Worm (Caenorhabditis elegans) whole organism, mixed stage, embryonic: Measurements from ENCODE around the gene F11C1.4.

Experiments
- M03D4.4 ChIP-seq: sonication (generic microtip); optimal IDR thresholded peaks from 2 replicates; lab custom pipeline; 2017; ENCODE audit warnings: mild to moderate bottlenecking, missing genetic modification characterization, missing compliant biosample characterization
- bed-3 ChIP-seq: fragments of 200-800 bp; sonication (Bioruptor generic); optimal IDR thresholded peaks from 3 replicates; lab custom pipeline; 2018; ENCODE audit warnings: mild to moderate bottlenecking, missing genetic modification characterization, moderate library complexity, missing compliant biosample characterization
- blmp-1 ChIP-seq: fragments of 150-350 bp; optimal IDR thresholded peaks from 2 replicates; lab custom pipeline; 2014; ENCODE audit warnings: missing biosample characterization, missing genetic modification characterization
- ceh-39 ChIP-seq: fragments of 150-350 bp; optimal IDR thresholded peaks from 2 replicates; lab custom pipeline; 2014; ENCODE audit warnings: missing biosample characterization, missing genetic modification characterization
- ceh-43 ChIP-seq: fragments of 200-800 bp; sonication (Bioruptor generic); optimal IDR thresholded peaks from 2 replicates; lab custom pipeline; 2018; ENCODE audit warnings: mild to moderate bottlenecking, missing genetic modification characterization, moderate library complexity, missing compliant biosample characterization
- ceh-83 ChIP-seq: fragments of 200-800 bp; sonication (Bioruptor generic); optimal IDR thresholded peaks from 2 replicates; lab custom pipeline; 2018; ENCODE audit warnings: mild to moderate bottlenecking, missing genetic modification characterization, missing compliant biosample characterization
- cnd-1 ChIP-seq: fragments of 200-800 bp; sonication (Bioruptor generic); optimal IDR thresholded peaks from 2 replicates; lab custom pipeline; 2018; ENCODE audit warnings: mild to moderate bottlenecking, missing genetic modification characterization, missing compliant biosample characterization
- drap-1 ChIP-seq: fragments of 200-800 bp; sonication (Bioruptor generic); optimal IDR thresholded peaks from 3 replicates; lab custom pipeline; 2018; ENCODE audit warnings: mild to moderate bottlenecking, missing genetic modification characterization, missing compliant biosample characterization
- elt-1 ChIP-seq: sonication (generic microtip); optimal IDR thresholded peaks from 2 replicates; lab custom pipeline; 2017; ENCODE audit warnings: missing genetic modification characterization, mild to moderate bottlenecking, missing compliant biosample characterization, antibody characterized with exemption, moderate library complexity, borderline replicate concordance; ENCODE audit not compliant: insufficient read depth
- elt-3 ChIP-seq: fragments of 150-350 bp; optimal IDR thresholded peaks from 2 replicates; lab custom pipeline; 2014; ENCODE audit warnings: missing biosample characterization, missing genetic modification characterization
- flh-1 ChIP-seq: fragments of 200-800 bp; sonication (Bioruptor generic); optimal IDR thresholded peaks from 2 replicates; lab custom pipeline; 2018; ENCODE audit warnings: mild to moderate bottlenecking, missing genetic modification characterization, moderate library complexity, missing compliant biosample characterization
- ham-2 ChIP-seq: fragments of 200-800 bp; sonication (Bioruptor generic); optimal IDR thresholded peaks from 2 replicates; lab custom pipeline; 2018; ENCODE audit warnings: mild to moderate bottlenecking, missing genetic modification characterization, missing compliant biosample characterization
- hlh-1 ChIP-seq: fragments of 150-350 bp; optimal IDR thresholded peaks from 2 replicates; lab custom pipeline; 2014; ENCODE audit warnings: missing biosample characterization, missing genetic modification reagents, missing genetic modification characterization
- lin-13 ChIP-seq: fragments of 150-350 bp; optimal IDR thresholded peaks from 2 replicates; lab custom pipeline; 2014; ENCODE audit warnings: missing biosample characterization, missing genetic modification characterization
- lin-32 ChIP-seq: fragments of 200-800 bp; sonication (Bioruptor generic); optimal IDR thresholded peaks from 2 replicates; lab custom pipeline; 2018; ENCODE audit warnings: mild to moderate bottlenecking, missing genetic modification characterization, missing compliant biosample characterization
- lsy-2 ChIP-seq: fragments of 150-350 bp; optimal IDR thresholded peaks from 2 replicates; lab custom pipeline; 2014; ENCODE audit warnings: missing biosample characterization, missing genetic modification characterization
- mab-5 ChIP-seq: fragments of 150-350 bp; optimal IDR thresholded peaks from 2 replicates; lab custom pipeline; 2014; ENCODE audit warnings: missing biosample characterization, missing genetic modification characterization
- mep-1 ChIP-seq: fragments of 150-350 bp; optimal IDR thresholded peaks from 2 replicates; lab custom pipeline; 2017; ENCODE audit warnings: missing biosample characterization, missing genetic modification reagents, missing genetic modification characterization, inconsistent platforms
- mls-2 ChIP-seq: sonication (generic microtip); optimal IDR thresholded peaks from 2 replicates; lab custom pipeline; 2016; ENCODE audit warnings: mild to moderate bottlenecking, missing genetic modification characterization, moderate library complexity, missing compliant biosample characterization
- nhr-12 ChIP-seq: fragments of 150-350 bp; optimal IDR thresholded peaks from 2 replicates; lab custom pipeline; 2014; ENCODE audit warnings: missing biosample characterization, missing genetic modification characterization
- nhr-2 ChIP-seq: fragments of 150-350 bp; optimal IDR thresholded peaks from 2 replicates; lab custom pipeline; 2014; ENCODE audit warnings: missing biosample characterization, missing genetic modification characterization
- nhr-237 ChIP-seq: fragments of 150-350 bp; optimal IDR thresholded peaks from 2 replicates; lab custom pipeline; 2014; ENCODE audit warnings: missing biosample characterization, missing genetic modification characterization
- nhr-28 ChIP-seq: fragments of 150-350 bp; optimal IDR thresholded peaks from 2 replicates; lab custom pipeline; 2014; ENCODE audit warnings: missing biosample characterization, missing genetic modification characterization
- nhr-76 ChIP-seq: sonication (generic microtip); optimal IDR thresholded peaks from 2 replicates; lab custom pipeline; 2017; ENCODE audit warnings: missing biosample characterization, missing genetic modification characterization
- pha-4 ChIP-seq: fragments of 150-350 bp; optimal IDR thresholded peaks from 2 replicates; lab custom pipeline; 2018; ENCODE audit warnings: missing biosample characterization, missing genetic modification reagents, missing genetic modification characterization
- sem-2 ChIP-seq: fragments of 200-800 bp; sonication (Bioruptor generic); optimal IDR thresholded peaks from 2 replicates; lab custom pipeline; 2018; ENCODE audit warnings: mild to moderate bottlenecking, missing genetic modification characterization, missing compliant biosample characterization
- snpc-4 ChIP-seq: fragments of 150-350 bp; optimal IDR thresholded peaks from 2 replicates; lab custom pipeline; 2014; ENCODE audit warnings: missing biosample characterization, missing genetic modification characterization
- sptf-1 ChIP-seq: sonication (generic microtip); optimal IDR thresholded peaks from 2 replicates; lab custom pipeline; 2017; ENCODE audit warnings: mild to moderate bottlenecking, missing genetic modification characterization, moderate library complexity, missing compliant biosample characterization
- tbx-8 ChIP-seq: fragments of 200-800 bp; sonication (Bioruptor generic); optimal IDR thresholded peaks from 2 replicates; lab custom pipeline; 2018; ENCODE audit warnings: mild to moderate bottlenecking, missing genetic modification characterization, moderate library complexity, missing compliant biosample characterization
- unc-120 ChIP-seq: sonication (generic microtip); optimal IDR thresholded peaks from 2 replicates; lab custom pipeline; 2017; ENCODE audit warnings: missing genetic modification characterization, missing compliant biosample characterization; ENCODE audit not compliant: poor library complexity, severe bottlenecking
- unc-39 ChIP-seq: fragments of 150-350 bp; optimal IDR thresholded peaks from 2 replicates; lab custom pipeline; 2014; ENCODE audit warnings: missing biosample characterization, missing genetic modification characterization
- zip-8 ChIP-seq: fragments of 150-350 bp; optimal IDR thresholded peaks from 2 replicates; lab custom pipeline; 2014; ENCODE audit warnings: missing biosample characterization, missing genetic modification characterization
- ztf-11 ChIP-seq: fragments of 150-350 bp; optimal IDR thresholded peaks from 2 replicates; lab custom pipeline; 2014; ENCODE audit warnings: missing biosample characterization, missing genetic modification characterization

Gene F11C1.4

ce11 chrX:12946533-12946932, 30.3 kb upstream of the F11C1.4 start, which contains the start of gene C05E7.3:
C05E7.3 (minus strand) TSS chrX:12946633.
- no peak for TF ChIP-seq flh-1
- no peak for TF ChIP-seq mls-2
- no peak for TF ChIP-seq tbx-8 (GFP tag; lab: Kevin White, UChicago)
- TF ChIP-seq lin-32 (GFP tag; lab: Kevin White, UChicago), result no peak
- no peak for TF ChIP-seq pha-4 (tag; lab: Kevin White, UChicago)
- TF ChIP-seq bed-3, result no peak
- TF ChIP-seq ztf-11 (tag; lab: Kevin White, UChicago), result no peak
- TF ChIP-seq zip-8 (tag; lab: Kevin White, UChicago), result no peak
- TF ChIP-seq nhr-237, result no peak

DNA sequence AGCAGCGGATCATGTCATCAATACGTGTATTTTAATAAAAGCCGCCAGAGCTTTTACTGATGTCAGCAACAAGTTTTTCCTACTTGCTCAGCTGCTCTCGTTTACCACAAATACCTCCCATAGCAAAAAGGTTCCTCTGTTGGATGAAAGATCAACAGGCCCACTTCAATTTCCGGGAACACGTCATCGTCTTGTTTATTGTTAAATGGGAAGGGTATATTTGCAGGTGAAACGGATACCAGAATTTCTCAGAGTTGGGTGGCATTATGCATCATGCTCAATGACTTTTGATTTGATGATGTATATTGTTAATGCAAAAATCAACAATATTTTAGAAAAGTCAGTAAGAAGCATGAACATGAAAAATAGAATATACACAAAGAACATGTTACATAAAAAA, 25.7 kb upstream of the F11C1.4 start:
- no peak for TF ChIP-seq unc-120
- TF ChIP-seq nhr-12, result no peak
- no peak for TF ChIP-seq nhr-237
- TF ChIP-seq snpc-4 (tag; lab: Kevin White, UChicago), result no peak
- TF ChIP-seq ceh-83, result no peak
- TF ChIP-seq sptf-1 (tag; lab: Kevin White, UChicago), result no peak
- no peak for TF ChIP-seq bed-3
- TF ChIP-seq drap-1 (GFP tag; lab: Kevin White, UChicago), result no peak
- TF ChIP-seq M03D4.4 (tag; lab: Kevin White, UChicago), result no peak
- no peak for TF ChIP-seq lin-13
- TF ChIP-seq elt-1 (tag; lab: Kevin White, UChicago), result no peak
- TF ChIP-seq sem-2 (GFP tag; lab: Kevin White, UChicago), result no peak
- TF ChIP-seq hlh-1 (tag; lab: Kevin White, UChicago), result no peak
- TF ChIP-seq nhr-76 (tag; lab: Kevin White, UChicago), result no peak

DNA sequence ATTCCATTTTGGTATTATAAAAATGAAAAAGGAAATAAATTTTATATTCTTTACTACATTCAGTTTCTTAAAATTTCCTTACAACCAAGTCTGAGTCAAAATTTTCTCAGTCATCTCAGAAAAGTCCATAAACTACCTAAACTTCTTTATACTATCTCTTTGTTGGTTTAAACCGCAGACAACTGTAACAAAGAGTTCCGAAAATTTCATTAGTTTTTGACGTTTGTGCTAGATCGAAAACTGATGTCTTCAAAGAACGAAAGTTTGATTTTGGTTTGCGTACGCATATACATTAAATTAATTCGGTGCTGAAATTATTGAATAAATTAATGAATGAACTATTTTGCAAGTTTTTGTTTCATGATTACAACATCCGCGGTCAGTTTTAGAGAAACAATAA, 18.0 kb upstream of the F11C1.4 start:
- TF ChIP-seq ceh-39 (tag; lab: Kevin White, UChicago), result no peak
- TF ChIP-seq elt-1 (tag; lab: Kevin White, UChicago), result no peak
- TF ChIP-seq nhr-76 (tag; lab: Kevin White, UChicago), result no peak
- TF ChIP-seq nhr-12, result no peak
- TF ChIP-seq unc-39, result no peak
- TF ChIP-seq nhr-2 (tag; lab: Kevin White, UChicago), result no peak
- TF ChIP-seq mab-5 (tag; lab: Kevin White, UChicago), result no peak
- TF ChIP-seq elt-3, result no peak
- TF ChIP-seq unc-120, result no peak
- TF ChIP-seq lin-13, result no peak
- TF ChIP-seq cnd-1 (tag; lab: Kevin White, UChicago), result no peak
- TF ChIP-seq sem-2 (GFP tag; lab: Kevin White, UChicago), result no peak
- TF ChIP-seq blmp-1 (tag; lab: Kevin White, UChicago), result no peak
- TF ChIP-seq nhr-237, result no peak
- TF ChIP-seq ceh-43 (GFP tag; lab: Kevin White, UChicago), result no peak
- no peak for TF ChIP-seq flh-1

- TF ChIP-seq tbx-8 (GFP tag; lab: Kevin White, UChicago), result no peak
- no peak for TF ChIP-seq nhr-76 (tag; lab: Kevin White, UChicago)
- TF ChIP-seq flh-1, result no peak
- no peak for TF ChIP-seq ceh-83
- TF ChIP-seq M03D4.4 (tag; lab: Kevin White, UChicago), result no peak
- TF ChIP-seq hlh-1 (tag; lab: Kevin White, UChicago), result no peak
- TF ChIP-seq lsy-2 (tag; lab: Kevin White, UChicago), result no peak
- no peak for TF ChIP-seq nhr-28 (tag; lab: Kevin White, UChicago)
- no peak for TF ChIP-seq snpc-4 (tag; lab: Kevin White, UChicago)
- TF ChIP-seq blmp-1 (tag; lab: Kevin White, UChicago), result no peak
- TF ChIP-seq nhr-12, result no peak
- no peak for TF ChIP-seq lin-32 (GFP tag; lab: Kevin White, UChicago)
Observed at ce11 chrX:12965163-12965562, 11.7 kb upstream of the F11C1.4 start, which contains the start of gene frpr-2. frpr-2 (plus strand) TSS chrX:12965463.

DNA sequence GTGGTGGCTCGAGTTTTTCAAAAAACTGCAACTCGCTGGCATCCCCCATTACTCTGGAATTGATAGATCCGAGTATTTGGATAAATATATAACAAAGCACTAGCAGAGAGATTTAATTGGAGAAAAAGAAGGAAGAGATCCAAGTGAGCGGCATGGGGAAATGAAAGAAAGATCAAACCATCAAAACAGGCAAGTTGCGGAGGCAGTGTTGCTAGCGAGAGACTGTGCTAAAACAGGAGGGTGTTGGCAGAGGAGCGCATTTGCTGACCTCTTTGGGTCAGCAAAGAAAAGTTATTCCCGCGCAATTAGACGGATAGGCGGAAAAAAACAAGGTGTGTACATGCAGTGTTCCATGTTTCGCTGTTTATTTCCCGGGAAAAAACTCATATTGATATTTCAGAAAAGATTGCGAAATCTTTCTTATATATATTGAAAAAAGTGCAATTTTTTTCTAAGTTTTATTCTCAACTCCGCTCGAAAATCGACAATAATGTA, 1.2 kb upstream of the F11C1.4 start, which contains the start of gene ppk-3:
Gene ppk-3 (minus strand): TSS at position 51 of the 495 bp plus-strand sequence.
- peak; percentile 73 for TF ChIP-seq mep-1 (tag; lab: Kevin White, UChicago)
- TF ChIP-seq lin-13, result peak; percentile 44
- peak; percentile 5 for TF ChIP-seq M03D4.4 (tag; lab: Kevin White, UChicago)
- no peak for TF ChIP-seq zip-8 (tag; lab: Kevin White, UChicago)
- TF ChIP-seq hlh-1 (tag; lab: Kevin White, UChicago), result peak; percentile 5
- TF ChIP-seq lin-32 (GFP tag; lab: Kevin White, UChicago), result no peak
- TF ChIP-seq mls-2, result peak; percentile 38
- no peak for TF ChIP-seq cnd-1 (tag; lab: Kevin White, UChicago)
- no peak for TF ChIP-seq ham-2
- TF ChIP-seq sem-2 (GFP tag; lab: Kevin White, UChicago), result no peak
- TF ChIP-seq unc-120, result no peak
- TF ChIP-seq ceh-83, result no peak
- no peak for TF ChIP-seq nhr-28 (tag; lab: Kevin White, UChicago)
- TF ChIP-seq pha-4 (tag; lab: Kevin White, UChicago), result peak; percentile 40
- no peak for TF ChIP-seq tbx-8 (GFP tag; lab: Kevin White, UChicago)
- TF ChIP-seq nhr-237, result peak; percentile 36
- TF ChIP-seq, all 35 proteins: peak for 7
